Fruit fly (Drosophila melanogaster) whole organism, embryonic: ENCODE results near the gene Rab14.

Experiments
- ATbp ChIP-seq: fragments of 200-800 bp; sonication (Bioruptor generic); optimal IDR thresholded peaks from 2 replicates; lab custom pipeline; 2017; ENCODE audit warnings: missing biosample characterization, mild to moderate bottlenecking, missing genetic modification characterization, missing genetic modification reagents
- Aef1 ChIP-seq: fragments of 200-800 bp; sonication (Bioruptor generic); IDR thresholded peaks from 3 replicates; pipeline ENCODE4 v1.3.6; 2022; ENCODE audit warnings: missing biosample characterization, missing genetic modification characterization
- Awh ChIP-seq: fragments of 200-800 bp; sonication (Bioruptor generic); IDR thresholded peaks from 2 replicates; pipeline ENCODE4, ENCODE4 v1.3.6; 2022; ENCODE audit warnings: missing biosample characterization, missing genetic modification characterization
- CG11093 ChIP-seq: fragments of 200-800 bp; sonication (Bioruptor generic); IDR thresholded peaks from 3 replicates; pipeline ENCODE4 v1.3.6; 2022; ENCODE audit warnings: missing biosample characterization, missing genetic modification characterization
- CG12155 ChIP-seq: fragments of 200-800 bp; sonication (Bioruptor generic); optimal IDR thresholded peaks from 3 replicates; lab custom pipeline; 2016; ENCODE audit warnings: missing biosample characterization, missing genetic modification characterization
- CG12219 ChIP-seq: fragments of 200-800 bp; sonication (Bioruptor generic); optimal IDR thresholded peaks from 3 replicates; lab custom pipeline; 2018; ENCODE audit warnings: missing biosample characterization, mild to moderate bottlenecking, missing genetic modification characterization
- CG12659 ChIP-seq: fragments of 200-800 bp; sonication (Bioruptor generic); optimal IDR thresholded peaks from 3 replicates; lab custom pipeline; 2017; ENCODE audit warnings: mild to moderate bottlenecking, missing biosample characterization, missing genetic modification reagents, missing genetic modification characterization
- CG13287 ChIP-seq: fragments of 200-800 bp; sonication (Bioruptor generic); IDR thresholded peaks from 2 replicates; pipeline ENCODE4 v1.3.6; 2022; ENCODE audit warnings: missing biosample characterization, missing genetic modification characterization; ENCODE audit not compliant: partially characterized antibody
- CG15601 ChIP-seq: fragments of 200-800 bp; sonication (Bioruptor generic); optimal IDR thresholded peaks from 3 replicates; lab custom pipeline; 2019; ENCODE audit warnings: missing biosample characterization, mild to moderate bottlenecking, missing genetic modification characterization, moderate library complexity
- CG16863 ChIP-seq: fragments of 200-800 bp; sonication (Bioruptor generic); optimal IDR thresholded peaks from 3 replicates; lab custom pipeline; 2016; ENCODE audit warnings: missing biosample characterization, missing genetic modification characterization
- CG17612 ChIP-seq: fragments of 200-800 bp; sonication (Bioruptor generic); IDR thresholded peaks from 2 replicates; pipeline ENCODE4 v1.3.6; 2022; ENCODE audit warnings: missing biosample characterization, missing genetic modification characterization
- CG1792 ChIP-seq: fragments of 200-800 bp; sonication (Bioruptor generic); optimal IDR thresholded peaks from 2 replicates; lab custom pipeline; 2016; ENCODE audit warnings: missing biosample characterization, missing genetic modification characterization
- CG2116 ChIP-seq: fragments of 200-800 bp; sonication (Bioruptor generic); optimal IDR thresholded peaks from 3 replicates; lab custom pipeline; 2018; ENCODE audit warnings: missing biosample characterization, mild to moderate bottlenecking, missing genetic modification characterization
- CG30020 ChIP-seq: fragments of 200-800 bp; optimal IDR thresholded peaks from 2 replicates; lab custom pipeline; 2019; ENCODE audit warnings: missing biosample characterization, mild to moderate bottlenecking, missing genetic modification characterization, moderate library complexity
- CG31365 ChIP-seq: fragments of 200-800 bp; sonication (Bioruptor generic); optimal IDR thresholded peaks from 2 replicates; lab custom pipeline; 2018; ENCODE audit warnings: missing biosample characterization, mild to moderate bottlenecking, missing genetic modification characterization
- CG3163 ChIP-seq: fragments of 200-800 bp; sonication (Bioruptor generic); optimal IDR thresholded peaks from 3 replicates; lab custom pipeline; 2016; ENCODE audit warnings: missing biosample characterization, missing genetic modification characterization
- CG33213 ChIP-seq: fragments of 200-800 bp; sonication (Bioruptor generic); optimal IDR thresholded peaks from 3 replicates; lab custom pipeline; 2016; ENCODE audit warnings: missing biosample characterization, missing genetic modification characterization
- CG42726 ChIP-seq: fragments of 200-800 bp; sonication (Bioruptor generic); IDR thresholded peaks from 2 replicates; pipeline ENCODE4 v1.3.6; 2022; ENCODE audit warnings: missing biosample characterization, missing genetic modification characterization; ENCODE audit not compliant: partially characterized antibody
- CG6654 ChIP-seq: fragments of 200-800 bp; sonication (Bioruptor generic); optimal IDR thresholded peaks from 2 replicates; lab custom pipeline; 2017; ENCODE audit warnings: missing biosample characterization, mild to moderate bottlenecking, missing genetic modification characterization
- CG6689 ChIP-seq: fragments of 200-800 bp; sonication (Bioruptor generic); IDR thresholded peaks from 2 replicates; pipeline ENCODE4 v1.3.6; 2022; ENCODE audit warnings: missing biosample characterization, missing genetic modification characterization
- CG8478 ChIP-seq: fragments of >200 bp; optimal IDR thresholded peaks from 2 replicates; lab custom pipeline; 2018
- CHES-1-like ChIP-seq: fragments of 200-800 bp; sonication (Bioruptor generic); optimal IDR thresholded peaks from 2 replicates; lab custom pipeline; 2016; ENCODE audit warnings: missing biosample characterization, missing genetic modification characterization
- CTCF ChIP-seq: fragments of 200-800 bp; sonication (Bioruptor generic); optimal IDR thresholded peaks from 2 replicates; lab custom pipeline; 2017; ENCODE audit warnings: missing biosample characterization, mild to moderate bottlenecking, missing genetic modification characterization, moderate library complexity
- CkIIα-i1 ChIP-seq: fragments of 200-800 bp; sonication (Bioruptor generic); IDR thresholded peaks from 2 replicates; pipeline ENCODE4 v1.3.6; 2022; ENCODE audit warnings: missing biosample characterization, missing genetic modification characterization
- CoRest ChIP-seq: fragments of 200-800 bp; sonication (Bioruptor generic); optimal IDR thresholded peaks from 3 replicates; lab custom pipeline; 2018; ENCODE audit warnings: missing biosample characterization, mild to moderate bottlenecking, missing genetic modification characterization, moderate library complexity
- E2f1 ChIP-seq: fragments of 200-800 bp; sonication (Bioruptor generic); IDR thresholded peaks from 2 replicates; pipeline ENCODE4 v1.3.6; 2022; ENCODE audit warnings: missing biosample characterization, missing genetic modification characterization
- Fer2 ChIP-seq: fragments of 200-800 bp; sonication (Bioruptor generic); optimal IDR thresholded peaks from 2 replicates; lab custom pipeline; 2018; ENCODE audit warnings: missing biosample characterization, mild to moderate bottlenecking, missing genetic modification characterization, moderate library complexity
- Gsc ChIP-seq: fragments of 200-800 bp; sonication (Bioruptor generic); IDR thresholded peaks from 2 replicates; pipeline ENCODE4 v1.3.6; 2022; ENCODE audit warnings: missing biosample characterization, missing genetic modification characterization
- Hmr ChIP-seq: fragments of 200-800 bp; sonication (Bioruptor generic); optimal IDR thresholded peaks from 3 replicates; lab custom pipeline; 2017; ENCODE audit warnings: mild to moderate bottlenecking, missing biosample characterization, missing genetic modification reagents, missing genetic modification characterization
- Hr39 ChIP-seq: fragments of >200 bp; optimal IDR thresholded peaks from 2 replicates; lab custom pipeline; 2017
- Mrtf ChIP-seq: fragments of 200-800 bp; sonication (Bioruptor generic); IDR thresholded peaks from 3 replicates; pipeline ENCODE4 v1.3.6; 2022; ENCODE audit warnings: missing biosample characterization, missing genetic modification characterization
- Oaz ChIP-seq: fragments of 200-800 bp; sonication (Bioruptor generic); IDR thresholded peaks from 2 replicates; pipeline ENCODE4 v1.3.6; 2022; ENCODE audit warnings: missing biosample characterization, missing genetic modification characterization
- Stat92E ChIP-seq, 3 experiments: fragments of >200 bp in 2 of 3; fragments of 200-800 bp in 1 of 3; sonication (Bioruptor generic) in 1 of 3; optimal IDR thresholded peaks; 2 replicates each; lab custom pipeline; 2017 to 2019; ENCODE audit warnings: missing biosample characterization in 3 of 3, missing genetic modification characterization in 3 of 3, mild to moderate bottlenecking in 1 of 3, moderate library complexity in 1 of 3
- Xbp1 ChIP-seq: fragments of 200-800 bp; sonication (Bioruptor generic); optimal IDR thresholded peaks from 3 replicates; lab custom pipeline; 2016; ENCODE audit warnings: missing biosample characterization, mild to moderate bottlenecking, missing genetic modification characterization
- dati ChIP-seq: fragments of 200-800 bp; sonication (Bioruptor generic); IDR thresholded peaks from 2 replicates; pipeline ENCODE4 v1.3.6; 2022; ENCODE audit warnings: missing biosample characterization, missing genetic modification characterization
- fd102C ChIP-seq: fragments of 200-800 bp; sonication (Bioruptor generic); optimal IDR thresholded peaks from 2 replicates; lab custom pipeline; 2018; ENCODE audit warnings: missing biosample characterization, mild to moderate bottlenecking, missing genetic modification characterization, moderate library complexity
- fd96Cb ChIP-seq: fragments of 200-800 bp; sonication (Bioruptor generic); optimal IDR thresholded peaks from 2 replicates; lab custom pipeline; 2018; ENCODE audit warnings: missing biosample characterization, mild to moderate bottlenecking, missing genetic modification characterization, moderate library complexity
- gfzf ChIP-seq: fragments of 200-800 bp; sonication (Bioruptor generic); optimal IDR thresholded peaks from 2 replicates; lab custom pipeline; 2016; ENCODE audit warnings: missing biosample characterization, mild to moderate bottlenecking, missing genetic modification characterization, moderate library complexity
- grn ChIP-seq: fragments of 200-800 bp; sonication (Bioruptor generic); optimal IDR thresholded peaks from 3 replicates; lab custom pipeline; 2017; ENCODE audit warnings: missing biosample characterization, missing genetic modification characterization
- gro ChIP-seq: fragments of 200-800 bp; sonication (Bioruptor generic); optimal IDR thresholded peaks from 2 replicates; lab custom pipeline; 2016; ENCODE audit warnings: missing biosample characterization, missing genetic modification characterization
- ham ChIP-seq: fragments of 200-800 bp; sonication (Bioruptor generic); IDR thresholded peaks from 2 replicates; pipeline ENCODE4 v1.3.6; 2022; ENCODE audit warnings: missing biosample characterization, missing genetic modification characterization
- hth ChIP-seq: fragments of >200 bp; optimal IDR thresholded peaks from 2 replicates; lab custom pipeline; 2017; ENCODE audit warnings: inconsistent platforms
- klu ChIP-seq: fragments of 200-800 bp; sonication (Bioruptor generic); IDR thresholded peaks from 2 replicates; pipeline ENCODE4 v1.3.6; 2022; ENCODE audit warnings: missing biosample characterization, missing genetic modification characterization
- lilli ChIP-seq: fragments of 200-800 bp; sonication (Bioruptor generic); optimal IDR thresholded peaks from 3 replicates; lab custom pipeline; 2016; ENCODE audit warnings: missing biosample characterization, missing genetic modification characterization
- lola ChIP-seq, 3 experiments: fragments of >200 bp in 2 of 3; fragments of 200-800 bp in 1 of 3; sonication (Bioruptor generic) in 1 of 3; optimal IDR thresholded peaks; 2 replicates each; lab custom pipeline; 2017 to 2019; ENCODE audit warnings: missing biosample characterization in 3 of 3, missing genetic modification characterization in 3 of 3, mild to moderate bottlenecking in 1 of 3, moderate library complexity in 1 of 3
- p53 ChIP-seq: fragments of 200-800 bp; sonication (Bioruptor generic); optimal IDR thresholded peaks from 2 replicates; lab custom pipeline; 2016; ENCODE audit warnings: missing biosample characterization, missing genetic modification characterization
- ro ChIP-seq: fragments of 200-800 bp; sonication (Bioruptor generic); IDR thresholded peaks from 2 replicates; pipeline ENCODE4 v1.3.6; 2022; ENCODE audit warnings: missing biosample characterization, missing genetic modification characterization
- tio ChIP-seq: fragments of 200-800 bp; sonication (Bioruptor generic); optimal IDR thresholded peaks from 2 replicates; lab custom pipeline; 2017; ENCODE audit warnings: missing biosample characterization, missing genetic modification characterization, inconsistent platforms
- tup ChIP-seq: fragments of 200-800 bp; sonication (Bioruptor generic); optimal IDR thresholded peaks from 2 replicates; lab custom pipeline; 2016; ENCODE audit warnings: missing biosample characterization, mild to moderate bottlenecking, missing genetic modification characterization, moderate library complexity
- tx ChIP-seq: fragments of 200-800 bp; sonication (Bioruptor generic); optimal IDR thresholded peaks from 2 replicates; lab custom pipeline; 2016; ENCODE audit warnings: missing biosample characterization, missing genetic modification characterization
- usp ChIP-seq: fragments of >200 bp; optimal IDR thresholded peaks from 2 replicates; lab custom pipeline; 2017; ENCODE audit warnings: missing biosample characterization, missing genetic modification characterization

The Rab14 gene

dm6 chr2L:14376484-14377254, 21.7 kb downstream of the Rab14 start (continued):
- TF ChIP-seq Stat92E (GFP tag; optimal IDR thresholded peaks at IDR 0.05; lab: Kevin White, UChicago) (no peak), tx (GFP tag; lab: Kevin White, UChicago) (no peak), gro (no peak), Oaz (GFP tag; lab: Robert Waterston, UW) (no peak), ATbp (GFP tag; lab: Kevin White, UChicago) (no peak), CG6654 (peak; percentile 28), CG12659 (GFP tag; lab: Kevin White, UChicago) (peak; percentile 31), Mrtf (no peak), CG42726 (no peak), tio (GFP tag; lab: Kevin White, UChicago) (peak; percentile 46), Hr39 (lab: Kevin White, UChicago) (no peak), klu (GFP tag; lab: Robert Waterston, UW) (no peak), CG12155 (no peak), gfzf (GFP tag; lab: Kevin White, UChicago) (no peak), CG17612 (GFP tag; lab: Robert Waterston, UW) (no peak), CG6689 (GFP tag; lab: Robert Waterston, UW) (peak; percentile 35; the same call in 1 of the 2 replicates), Aef1 (GFP tag; lab: Robert Waterston, UW) (peak; percentile 29; the same call in 1 of the 3 replicates), tup (GFP tag; lab: Kevin White, UChicago) (no peak), Fer2 (tag; lab: Kevin White, UChicago) (no peak), CTCF (GFP tag; lab: Kevin White, UChicago) (no peak), usp (GFP tag; lab: Kevin White, UChicago) (no peak), CG3163 (GFP tag; lab: Kevin White, UChicago) (no peak), CG16863 (GFP tag; lab: Kevin White, UChicago) (peak; percentile 45), CG31365 (tag; lab: Kevin White, UChicago) (no peak), hth (lab: Kevin White, UChicago) (no peak), CHES-1-like (GFP tag; lab: Kevin White, UChicago) (no peak), CkIIα-i1 (GFP tag; lab: Robert Waterston, UW) (no peak), CG1792 (GFP tag; lab: Kevin White, UChicago) (no peak), CG12219 (GFP tag; lab: Kevin White, UChicago) (no peak), dati (GFP tag; lab: Robert Waterston, UW) (no peak), Gsc (GFP tag; lab: Robert Waterston, UW) (no peak), CoRest (tag; lab: Kevin White, UChicago) (peak; percentile 59), CG2116 (GFP tag; lab: Kevin White, UChicago) (peak; percentile 10), CG30020 (no peak), fd96Cb (tag; lab: Kevin White, UChicago) (peak; percentile 49), CG11093 (GFP tag; lab: Robert Waterston, UW) (no peak; the same call in 2 of the 3 replicates), Hmr (no peak), Xbp1 (GFP tag; lab: Kevin White, UChicago) (peak; percentile 38), lola (GFP tag; optimal IDR thresholded peaks at IDR 0.05; lab: Kevin White, UChicago) (peak in 1 of 3 experiments; percentile 15), CG33213 (GFP tag; lab: Kevin White, UChicago) (no peak), E2f1 (peak; percentile 38), ro (no peak), lilli (peak; percentile 52), p53 (GFP tag; lab: Kevin White, UChicago) (no peak), CG13287 (GFP tag; lab: Robert Waterston, UW) (no peak), Awh (GFP tag; lab: Robert Waterston, UW) (0 out of 2 replicates have a peak, but pooled peaks have one; percentile 30), ham (no peak), CG15601 (tag; lab: Kevin White, UChicago) (no peak), fd102C (no peak), grn (GFP tag; lab: Kevin White, UChicago) (no peak), CG8478 (lab: Kevin White, UChicago) (no peak)
